Worm (Caenorhabditis elegans) whole organism, L4/young adult: ENCODE data around the gene C17G10.10.
A peak's percentile ranks its signal among the peaks of the same experiment; 100 is the strongest.
"Not testable (repeated sequence)": the region's sequence is repeated elsewhere in the genome, so short reads cannot be mapped to it uniquely, and the experiment has no call there.

Experiments
- W03F9.2 ChIP-seq: fragments of 150-350 bp; optimal IDR thresholded peaks from 2 replicates; lab custom pipeline; 2014; ENCODE audit warnings: missing biosample characterization, missing genetic modification characterization
- dao-5 ChIP-seq: sonication (generic microtip); optimal IDR thresholded peaks from 2 replicates; lab custom pipeline; 2016; ENCODE audit warnings: missing genotype, missing genetic modification characterization, moderate library complexity, missing compliant biosample characterization
- him-1 ChIP-seq: sonication (generic microtip); optimal IDR thresholded peaks from 2 replicates; lab custom pipeline; 2016; ENCODE audit warnings: missing genotype, missing genetic modification reagents, missing genetic modification characterization, missing compliant biosample characterization

C17G10.10 gene

DNA sequence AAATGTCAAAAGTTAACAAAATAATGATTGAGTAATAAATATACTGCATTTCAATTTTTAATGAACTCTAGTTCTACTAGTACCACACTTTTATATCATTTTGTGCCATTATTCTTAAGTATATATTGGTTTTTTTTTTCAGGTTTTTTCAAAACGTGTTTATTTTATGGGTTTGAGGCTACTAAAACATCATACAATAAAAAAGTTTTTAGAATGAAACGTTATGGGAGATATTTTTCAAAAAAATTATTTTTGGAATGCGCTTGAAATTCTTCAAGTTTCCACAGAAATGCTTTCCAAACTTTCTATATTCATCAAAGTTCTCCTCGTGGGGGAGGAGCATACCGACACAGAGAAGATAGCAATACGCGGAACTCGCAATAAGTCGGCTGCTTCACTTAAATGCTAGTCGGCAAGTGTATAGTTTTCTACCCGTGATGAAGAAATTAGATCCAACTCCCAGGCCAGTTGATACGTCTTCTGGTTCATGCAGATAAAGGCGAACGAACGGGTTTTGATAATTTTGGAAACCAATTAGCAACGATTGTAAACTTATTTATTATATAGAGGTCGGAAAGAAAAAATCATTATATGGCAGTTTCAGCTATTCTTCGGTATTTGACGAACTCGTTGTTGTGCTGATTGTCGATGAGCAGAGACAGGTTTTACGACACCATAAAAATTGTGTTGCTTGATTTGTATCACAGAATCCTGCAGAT lies at the start of gene C17G10.10:
Gene C17G10.10, minus strand, starts transcription at position 51 of the 719 bp plus-strand sequence.
- TF ChIP-seq dao-5: no peak
- no peak for TF ChIP-seq him-1 (tag; lab: Kevin White, UChicago)
- TF ChIP-seq W03F9.2 (tag; lab: Kevin White, UChicago): peak; percentile 32

ce11 chrII:5648272-5648671 lies 49.1 kb upstream of the C17G10.10 start, which contains the start of gene ddl-1:
Gene ddl-1 (minus strand): TSS chrII:5648372.
- TF ChIP-seq dao-5 (no peak), W03F9.2 (tag; lab: Kevin White, UChicago) (no peak), him-1 (tag; lab: Kevin White, UChicago) (no peak)

ce11 chrII:5646942-5647341 lies 47.8 kb upstream of the C17G10.10 start, which contains the start of gene F59E12.9:
Gene F59E12.9 (minus strand): TSS chrII:5647042.
- TF ChIP-seq dao-5 (no peak), W03F9.2 (tag; lab: Kevin White, UChicago) (no peak), him-1 (tag; lab: Kevin White, UChicago) (no peak)

DNA sequence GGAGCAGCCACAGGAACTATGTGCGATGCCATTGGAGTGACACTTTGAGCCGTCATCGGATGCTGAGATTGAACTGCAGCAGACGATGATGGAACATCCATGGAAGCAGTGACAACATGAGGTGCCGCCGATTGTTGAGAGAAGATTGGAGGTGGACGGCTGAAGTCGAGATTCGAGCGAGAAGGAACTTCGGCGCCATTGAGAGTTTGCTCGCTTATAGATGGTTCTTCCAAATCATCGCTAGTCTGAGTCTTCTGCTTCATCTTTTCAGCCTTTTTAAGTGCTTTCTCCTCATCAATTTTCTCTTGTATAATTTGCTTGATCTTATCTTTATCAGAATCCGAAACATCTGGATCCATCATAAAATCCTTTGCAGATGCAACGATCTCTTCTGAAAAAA lies 42.9 kb upstream of the C17G10.10 start:
- TF ChIP-seq dao-5 (no peak), W03F9.2 (tag; lab: Kevin White, UChicago) (no peak), him-1 (tag; lab: Kevin White, UChicago) (no peak)

- TF ChIP-seq W03F9.2 (tag; lab: Kevin White, UChicago) (no peak), him-1 (tag; lab: Kevin White, UChicago) (no peak), dao-5 (no peak)
Observed at ce11 chrII:5640362-5641079, 41.3 kb upstream of the C17G10.10 start.

DNA sequence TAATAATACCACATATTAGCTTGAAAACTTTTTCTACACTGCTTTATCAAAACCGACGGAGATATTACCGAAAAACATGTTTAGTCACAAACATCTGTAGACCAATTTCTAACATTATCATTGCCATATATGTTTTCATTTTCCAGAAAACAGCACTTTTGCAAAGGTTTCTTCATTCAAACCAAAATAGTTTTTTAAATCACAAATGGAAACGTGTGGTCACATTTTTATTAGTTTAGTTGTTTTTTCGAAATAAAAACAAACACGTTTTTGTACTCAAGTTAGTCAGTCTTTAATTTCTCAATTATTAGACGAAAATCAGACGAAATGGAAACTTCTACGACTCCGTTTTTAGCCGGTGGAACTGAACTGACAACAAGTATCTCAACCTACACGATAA lies 38.9 kb upstream of the C17G10.10 start, which contains the start of gene F59E12.3:
Gene F59E12.3, plus strand, starts transcription at position 301 of the 400 bp plus-strand sequence.
- TF ChIP-seq dao-5 (no peak), W03F9.2 (tag; lab: Kevin White, UChicago) (no peak)

- TF ChIP-seq W03F9.2 (tag; lab: Kevin White, UChicago) (no peak), dao-5 (no peak), him-1 (tag; lab: Kevin White, UChicago) (no peak)
Observed at ce11 chrII:5636826-5637225, 37.6 kb upstream of the C17G10.10 start, which contains the start of gene F59E12.8. Gene F59E12.8 (minus strand): TSS chrII:5636926.

- TF ChIP-seq him-1 (tag; lab: Kevin White, UChicago): no peak
- TF ChIP-seq W03F9.2 (tag; lab: Kevin White, UChicago): no peak
- no peak for TF ChIP-seq dao-5
Observed at ce11 chrII:5633453-5633852, 34.3 kb upstream of the C17G10.10 start.

DNA sequence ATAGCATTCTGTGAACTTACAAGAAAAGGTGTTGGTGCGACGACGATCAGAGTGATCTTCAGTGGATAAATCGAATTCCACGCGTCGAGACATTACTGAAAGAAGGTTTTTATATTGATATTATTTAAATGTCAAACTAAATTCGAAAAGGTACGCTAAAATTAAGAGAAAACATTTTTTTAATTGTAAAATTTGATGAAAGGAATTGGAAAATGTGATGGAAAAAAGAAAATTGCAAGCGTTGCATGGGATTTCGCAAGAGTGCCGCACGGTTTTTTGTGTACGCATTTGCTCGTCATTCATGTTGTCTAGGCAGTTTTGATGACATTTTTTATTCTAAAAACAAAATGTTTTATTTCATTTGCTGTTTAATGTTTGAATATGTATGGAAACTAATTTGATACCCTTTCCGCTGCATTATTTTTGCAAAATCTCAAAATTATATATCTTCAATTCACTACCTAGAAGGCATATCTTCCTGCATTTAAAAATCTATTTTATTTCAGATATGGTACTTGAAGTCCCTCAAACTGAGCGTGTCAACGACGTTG lies 31.8 kb upstream of the C17G10.10 start, which contains the start of the genes F59E12.6 and npl-4.1:
Gene F59E12.6, minus strand, starts transcription at position 101 of the 551 bp plus-strand sequence.
Gene npl-4.1, plus strand, starts transcription at position 501 of the 551 bp plus-strand sequence.
- not testable (repeated sequence) for TF ChIP-seq dao-5; W03F9.2 (tag; lab: Kevin White, UChicago); him-1 (tag; lab: Kevin White, UChicago)

DNA sequence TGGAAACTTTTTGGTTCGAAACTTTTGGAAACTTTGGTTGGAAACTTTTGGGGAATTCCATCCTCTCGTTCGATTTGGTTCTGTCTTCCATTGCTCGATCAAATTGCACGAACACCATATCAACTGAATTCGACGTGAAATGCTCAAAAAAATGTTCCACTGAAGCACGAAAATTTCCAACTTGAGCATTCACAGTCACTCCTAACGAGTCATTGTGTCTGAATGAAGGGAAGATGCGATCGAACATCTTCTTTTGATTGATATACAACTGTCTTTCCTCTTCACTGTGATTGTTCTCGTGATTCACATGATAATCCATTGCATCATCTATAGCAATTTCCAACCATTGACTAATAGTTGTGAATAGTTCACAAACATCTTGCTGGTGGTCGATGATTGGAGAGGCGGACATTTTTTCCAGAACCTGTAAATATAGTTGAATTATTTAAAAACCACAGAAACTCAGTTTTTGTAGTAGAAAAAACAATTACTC lies 29.2 kb upstream of the C17G10.10 start, which contains the start of gene F59E12.15:
Gene F59E12.15, minus strand, starts transcription at position 51 of the 493 bp plus-strand sequence.
- TF ChIP-seq him-1 (tag; lab: Kevin White, UChicago) (no peak), W03F9.2 (tag; lab: Kevin White, UChicago) (no peak), dao-5 (no peak)

- TF ChIP-seq him-1 (tag; lab: Kevin White, UChicago); W03F9.2 (tag; lab: Kevin White, UChicago); dao-5: not testable (repeated sequence)
Observed at ce11 chrII:5622383-5622939, 23.3 kb upstream of the C17G10.10 start, which contains the start of the genes eif-3.L and npl-4.2. Gene eif-3.L (minus strand): TSS chrII:5622483. Gene npl-4.2 (plus strand): TSS chrII:5622889.

ce11 chrII:5619298-5619697 lies 20.1 kb upstream of the C17G10.10 start, which contains the start of gene dhs-6:
Gene dhs-6 (minus strand): TSS chrII:5619319.
- TF ChIP-seq W03F9.2 (tag; lab: Kevin White, UChicago) (no peak), dao-5 (no peak), him-1 (tag; lab: Kevin White, UChicago) (no peak)

ce11 chrII:5607756-5608155 lies 8.6 kb upstream of the C17G10.10 start, which contains the start of gene C17G10.7:
Gene C17G10.7 (minus strand): TSS chrII:5607856.
- no peak for TF ChIP-seq him-1 (tag; lab: Kevin White, UChicago)
- no peak for TF ChIP-seq dao-5
- TF ChIP-seq W03F9.2 (tag; lab: Kevin White, UChicago): no peak
